Worm (Caenorhabditis elegans): Measurements from ENCODE around the gene ZK688.5.

ce11 chrIII:7878852-7879329 is 12.5 kb downstream of the ZK688.5 start, which contains the start of gene sup-18:
- no peak for TF ChIP-seq aptf-3 (GFP tag; IDR thresholded peaks at IDR 0.05)
- TF ChIP-seq nhr-90 (tag; optimal IDR thresholded peaks at IDR 0.05), result no peak
- TF ChIP-seq F39B2.1 (GFP tag; IDR thresholded peaks at IDR 0.05), result no peak
- TF ChIP-seq die-1 (tag; optimal IDR thresholded peaks at IDR 0.05), result no peak

Data from whole organism, young adult.